1 fruit fly cellular context compared by ENCODE assay signal in the genomic region with DNA sequence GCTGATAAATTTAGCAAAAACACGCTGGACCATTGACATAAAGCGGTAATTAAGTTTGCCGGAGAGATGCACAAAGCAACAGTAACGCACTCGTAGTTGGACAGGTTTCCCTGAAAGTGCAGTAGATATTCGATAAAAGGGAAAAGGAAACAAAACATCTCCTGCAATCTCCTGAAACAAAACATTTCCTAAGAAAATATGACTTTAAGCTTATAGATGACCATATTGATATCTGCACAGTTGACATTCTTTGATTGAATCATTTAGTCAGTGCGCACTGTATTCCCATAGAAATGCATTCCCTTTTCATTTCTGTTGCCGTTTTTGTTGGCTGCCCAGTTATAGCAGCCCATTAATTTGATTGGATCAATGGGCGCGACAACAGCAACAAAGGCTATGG.
TF ChIP-seq lines count a peak whose summit lies in the region.

No protein-coding gene starts in this region.

TF ChIP-seq in whole organism, embryonic, 481 proteins besides CTCF, POLR2A, EP300 and RAD21 (continued from another document):
- TF ChIP-seq HmgZ (tag; optimal IDR thresholded peaks at IDR 0.05; lab: Kevin White, UChicago) (no peak), CG15011 (GFP tag; optimal IDR thresholded peaks at IDR 0.05; lab: Kevin White, UChicago) (no peak), CG10321 (GFP tag; IDR thresholded peaks at IDR 0.05; lab: Robert Waterston, UW) (no peak), CG11560 (tag; IDR thresholded peaks at IDR 0.05; lab: Robert Waterston, UW) (no peak), ewg (GFP tag; optimal IDR thresholded peaks at IDR 0.05; lab: Kevin White, UChicago) (peak; percentile 69), Fer2 (tag; optimal IDR thresholded peaks at IDR 0.05; lab: Kevin White, UChicago) (no peak), H2.0 (GFP tag; IDR thresholded peaks at IDR 0.05; lab: Robert Waterston, UW) (peak; percentile 24; the same call in 1 of the 2 replicates), otp (GFP tag; IDR thresholded peaks at IDR 0.05; lab: Robert Waterston, UW) (peak; percentile 76), CG8924 (tag; optimal IDR thresholded peaks at IDR 0.05; lab: Kevin White, UChicago) (peak; percentile 56), cato (GFP tag; optimal IDR thresholded peaks at IDR 0.05; lab: Kevin White, UChicago; ENCODE audit: borderline replicate concordance) (peak; percentile 18), Xrp1 (GFP tag; IDR thresholded peaks at IDR 0.05; lab: Robert Waterston, UW) (peak; percentile 71), pb (GFP tag; optimal IDR thresholded peaks at IDR 0.05; lab: Kevin White, UChicago) (no peak), chif (GFP tag; optimal IDR thresholded peaks at IDR 0.05; lab: Kevin White, UChicago) (peak; percentile 66 to 81), zfh1 (GFP tag; IDR thresholded peaks at IDR 0.05; lab: Robert Waterston, UW) (peak; percentile 80), CG10267 (tag; optimal IDR thresholded peaks at IDR 0.05; lab: Kevin White, UChicago) (peak; percentile 22), CG17361 (GFP tag; IDR thresholded peaks at IDR 0.05; lab: Robert Waterston, UW) (peak; percentile 32; the same call in 1 of the 3 replicates), Pdp1 (GFP tag; optimal IDR thresholded peaks at IDR 0.05; lab: Kevin White, UChicago) (peak in 1 of 2 experiments; percentile 47), CoRest (tag; optimal IDR thresholded peaks at IDR 0.05; lab: Kevin White, UChicago) (peak; percentile 70), chm (GFP tag; IDR thresholded peaks at IDR 0.05; lab: Robert Waterston, UW) (peak; percentile 38; the same call in 1 of the 2 replicates), CG7987 (GFP tag; optimal IDR thresholded peaks at IDR 0.05; lab: Kevin White, UChicago) (no peak), CG14710 (tag; optimal IDR thresholded peaks at IDR 0.05; lab: Kevin White, UChicago) (peak; percentile 21), jigr1 (GFP tag; IDR thresholded peaks at IDR 0.05; lab: Robert Waterston, UW) (0 out of 3 replicates have a peak, but pooled peaks have one; percentile 36), sc (optimal IDR thresholded peaks at IDR 0.05; lab: Kevin White, UChicago) (no peak), sc (GFP tag; optimal IDR thresholded peaks at IDR 0.05; lab: Kevin White, UChicago) (peak; percentile 55), CG7839 (tag; optimal IDR thresholded peaks at IDR 0.05; lab: Kevin White, UChicago) (peak; percentile 35), danr (GFP tag; IDR thresholded peaks at IDR 0.05; lab: Robert Waterston, UW) (no peak), CG31388 (GFP tag; optimal IDR thresholded peaks at IDR 0.05; lab: Kevin White, UChicago) (no peak), crol (GFP tag; IDR thresholded peaks at IDR 0.05; lab: Robert Waterston, UW) (no peak), CG10209 (GFP tag; optimal IDR thresholded peaks at IDR 0.05; lab: Kevin White, UChicago) (no peak), lilli (GFP tag; optimal IDR thresholded peaks at IDR 0.05; lab: Kevin White, UChicago) (peak; percentile 44), CG5953 (GFP tag; IDR thresholded peaks at IDR 0.05; lab: Robert Waterston, UW) (peak; percentile 48; the same call in 1 of the 2 replicates), CG2678 (tag; optimal IDR thresholded peaks at IDR 0.05; lab: Kevin White, UChicago) (peak; percentile 34), E2f1 (GFP tag; IDR thresholded peaks at IDR 0.05; lab: Robert Waterston, UW) (peak; percentile 14; the same call in 1 of the 2 replicates), p53 (GFP tag; optimal IDR thresholded peaks at IDR 0.05; lab: Kevin White, UChicago) (no peak), CG2199 (GFP tag; IDR thresholded peaks at IDR 0.05; lab: Robert Waterston, UW) (no peak), CG8089 (GFP tag; optimal IDR thresholded peaks at IDR 0.05; lab: Kevin White, UChicago) (peak; percentile 60), pan (optimal IDR thresholded peaks at IDR 0.05; lab: Kevin White, UChicago) (no peak), pan (GFP tag; optimal IDR thresholded peaks at IDR 0.05 in 1 of 2, IDR thresholded peaks at IDR 0.05 in 1 of 2) (peak in 1 of 2 experiments; percentile 64), Xbp1 (GFP tag; optimal IDR thresholded peaks at IDR 0.05; lab: Kevin White, UChicago) (peak; percentile 64), Doc2 (GFP tag; IDR thresholded peaks at IDR 0.05; lab: Robert Waterston, UW) (no peak), CG4328 (GFP tag; optimal IDR thresholded peaks at IDR 0.05; lab: Kevin White, UChicago) (no peak), CG31441 (GFP tag; IDR thresholded peaks at IDR 0.05; lab: Robert Waterston, UW) (peak; percentile 34; the same call in 1 of the 2 replicates), CG12071 (GFP tag; optimal IDR thresholded peaks at IDR 0.05; lab: Kevin White, UChicago) (no peak), Oli (tag; optimal IDR thresholded peaks at IDR 0.05; lab: Kevin White, UChicago) (peak; percentile 75), CG2889 (GFP tag; IDR thresholded peaks at IDR 0.05; lab: Robert Waterston, UW) (no peak), CG7556 (GFP tag; optimal IDR thresholded peaks at IDR 0.05; lab: Kevin White, UChicago) (peak; percentile 22), Antp (GFP tag; optimal IDR thresholded peaks at IDR 0.05; lab: Kevin White, UChicago) (peak; percentile 16), CG4820 (GFP tag; optimal IDR thresholded peaks at IDR 0.05; lab: Kevin White, UChicago) (peak; percentile 25), CG4404 (GFP tag; IDR thresholded peaks at IDR 0.05; lab: Robert Waterston, UW) (peak; percentile 51), CG14667 (GFP tag; IDR thresholded peaks at IDR 0.05; lab: Robert Waterston, UW) (no peak), prd (optimal IDR thresholded peaks at IDR 0.05; lab: Kevin White, UChicago) (no peak), prd (GFP tag; IDR thresholded peaks at IDR 0.05; lab: Robert Waterston, UW) (peak; percentile 76; the same call in 2 of the 3 replicates), CHES-1-like (GFP tag; optimal IDR thresholded peaks at IDR 0.05; lab: Kevin White, UChicago) (peak; percentile 5), fd102C (GFP tag; optimal IDR thresholded peaks at IDR 0.05; lab: Kevin White, UChicago) (peak; percentile 32), org-1 (GFP tag; optimal IDR thresholded peaks at IDR 0.05; lab: Kevin White, UChicago) (peak; percentile 36)
TF ChIP-seq in whole organism, embryonic: peak in this region for 168.
